Worm (Caenorhabditis elegans): ENCODE results near the gene ZK643.2.

DNA sequence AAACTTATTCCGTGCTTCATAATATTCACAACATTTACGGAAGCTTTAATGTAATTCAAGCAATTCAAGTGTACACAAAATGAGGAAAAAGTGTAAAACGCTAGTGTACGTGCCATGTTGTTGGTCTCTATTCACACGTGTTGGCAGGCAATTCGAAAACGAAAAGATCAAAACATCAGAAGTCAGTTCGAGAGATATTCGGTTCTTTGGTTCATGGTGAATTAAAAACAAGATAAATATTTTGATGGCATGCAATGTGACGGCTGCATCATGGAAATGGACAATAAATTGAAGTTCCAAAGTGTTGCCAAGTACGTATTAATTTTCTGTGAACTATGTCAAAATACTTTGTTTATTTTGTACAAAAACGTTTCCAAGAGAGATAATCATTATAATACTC is 34.3 kb upstream of the ZK643.2 start:
- TF ChIP-seq W03F9.2 (tag; optimal IDR thresholded peaks at IDR 0.05) (no peak), dao-5 (tag; optimal IDR thresholded peaks at IDR 0.05) (no peak), him-1 (tag; optimal IDR thresholded peaks at IDR 0.05) (no peak)

All from whole organism, L4/young adult.